Worm (Caenorhabditis elegans): ENCODE results near the gene K03D3.2.

DNA sequence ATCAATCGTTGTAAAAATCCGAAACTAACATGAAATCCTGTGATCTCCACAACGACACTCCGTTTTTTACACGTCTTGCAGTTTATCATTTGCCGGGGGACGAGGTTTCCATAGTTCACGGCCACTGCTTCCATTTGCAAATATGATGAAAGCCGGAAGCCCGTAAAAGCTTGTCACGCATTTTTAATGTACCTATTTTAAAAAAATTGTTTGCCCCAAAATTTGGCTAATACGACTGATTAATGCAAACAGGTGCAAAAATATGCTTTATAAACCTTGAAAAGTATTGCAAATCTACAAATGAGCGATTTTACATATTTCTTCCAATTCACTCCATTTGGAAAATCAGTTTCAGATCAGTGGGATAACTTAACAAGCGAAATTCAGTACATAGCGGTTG is 7.6 kb downstream of the K03D3.2 start, which contains the start of gene srz-61:
- TF ChIP-seq nhr-25 (tag; optimal IDR thresholded peaks at IDR 0.05) (no peak), nhr-11 (tag; optimal IDR thresholded peaks at IDR 0.05) (no peak), ZK546.5 (tag; optimal IDR thresholded peaks at IDR 0.05) (no peak), ama-1 (optimal IDR thresholded peaks at IDR 0.05) (no peak), R02D3.7 (tag; optimal IDR thresholded peaks at IDR 0.05) (no peak)

Measured in whole organism, L2 larva.